Worm (Caenorhabditis elegans) whole organism, late embryonic: ENCODE data around the gene fbxb-104.

ENCODE experiments used
- C08G9.2 ChIP-seq: sonication (generic microtip); optimal IDR thresholded peaks from 2 replicates; lab custom pipeline; 2016; ENCODE audit warnings: mild to moderate bottlenecking, missing genetic modification characterization, moderate library complexity, missing compliant biosample characterization
- C38D4.7 ChIP-seq: fragments of 200-800 bp; sonication (Bioruptor generic); optimal IDR thresholded peaks from 2 replicates; lab custom pipeline; 2018; ENCODE audit warnings: mild to moderate bottlenecking, missing genetic modification characterization, moderate library complexity, missing compliant biosample characterization
- F13H6.1 ChIP-seq: sonication (generic microtip); optimal IDR thresholded peaks from 2 replicates; lab custom pipeline; 2016; ENCODE audit warnings: missing genetic modification characterization, missing compliant biosample characterization
- K02D7.2 ChIP-seq: sonication (generic microtip); optimal IDR thresholded peaks from 2 replicates; lab custom pipeline; 2017; ENCODE audit warnings: mild to moderate bottlenecking, missing genetic modification characterization, missing compliant biosample characterization
- T23F11.4 ChIP-seq: fragments of 200-800 bp; sonication (Bioruptor generic); optimal IDR thresholded peaks from 2 replicates; lab custom pipeline; 2018; ENCODE audit warnings: mild to moderate bottlenecking, missing genetic modification characterization, missing compliant biosample characterization
- Y22D7AL.16 ChIP-seq: sonication (generic microtip); optimal IDR thresholded peaks from 2 replicates; lab custom pipeline; 2016; ENCODE audit warnings: missing genetic modification characterization, missing compliant biosample characterization
- ama-1 ChIP-seq: fragments of 150-350 bp; optimal IDR thresholded peaks from 2 replicates; lab custom pipeline; 2014
- ceh-14 ChIP-seq: sonication (generic microtip); optimal IDR thresholded peaks from 2 replicates; lab custom pipeline; 2016; ENCODE audit warnings: missing genotype, missing genetic modification characterization, missing compliant biosample characterization
- ceh-18 ChIP-seq: sonication (generic microtip); optimal IDR thresholded peaks from 2 replicates; lab custom pipeline; 2016; ENCODE audit warnings: missing genetic modification characterization, missing compliant biosample characterization
- ceh-19 ChIP-seq: fragments of 200-800 bp; sonication (Bioruptor generic); optimal IDR thresholded peaks from 2 replicates; lab custom pipeline; 2018; ENCODE audit warnings: mild to moderate bottlenecking, missing genetic modification characterization, missing compliant biosample characterization
- ceh-22 ChIP-seq: sonication (generic microtip); optimal IDR thresholded peaks from 2 replicates; lab custom pipeline; 2017; ENCODE audit warnings: missing biosample characterization, missing genetic modification characterization
- ceh-24 ChIP-seq: sonication (generic microtip); optimal IDR thresholded peaks from 2 replicates; lab custom pipeline; 2016; ENCODE audit warnings: mild to moderate bottlenecking, missing genetic modification characterization, missing compliant biosample characterization
- ceh-30 ChIP-seq: fragments of 150-350 bp; optimal IDR thresholded peaks from 2 replicates; lab custom pipeline; 2014; ENCODE audit warnings: missing biosample characterization, missing genetic modification characterization
- ceh-31 ChIP-seq: sonication (generic microtip); optimal IDR thresholded peaks from 2 replicates; lab custom pipeline; 2016; ENCODE audit warnings: missing genetic modification characterization, missing compliant biosample characterization
- ceh-34 ChIP-seq: sonication (generic microtip); optimal IDR thresholded peaks from 2 replicates; lab custom pipeline; 2016; ENCODE audit warnings: mild to moderate bottlenecking, missing genetic modification characterization, missing compliant biosample characterization
- ceh-45 ChIP-seq: fragments of 200-800 bp; sonication (Bioruptor generic); IDR thresholded peaks from 2 replicates; pipeline ENCODE4 v1.3.6; 2022; ENCODE audit warnings: missing genetic modification reagents, missing genetic modification characterization, missing compliant biosample characterization
- ceh-48 ChIP-seq: sonication (generic microtip); optimal IDR thresholded peaks from 2 replicates; lab custom pipeline; 2016; ENCODE audit warnings: missing genetic modification characterization, inconsistent platforms, missing compliant biosample characterization
- ceh-6 ChIP-seq: fragments of 200-800 bp; sonication (Bioruptor generic); optimal IDR thresholded peaks from 2 replicates; lab custom pipeline; 2018; ENCODE audit warnings: mild to moderate bottlenecking, missing genetic modification characterization, missing compliant biosample characterization
- che-1 ChIP-seq: sonication (generic microtip); optimal IDR thresholded peaks from 2 replicates; lab custom pipeline; 2016; ENCODE audit warnings: mild to moderate bottlenecking, missing genetic modification characterization, missing compliant biosample characterization
- dmd-4 ChIP-seq: sonication (generic microtip); optimal IDR thresholded peaks from 2 replicates; lab custom pipeline; 2016; ENCODE audit warnings: borderline replicate concordance, missing genetic modification characterization, missing compliant biosample characterization
- dve-1 ChIP-seq: sonication (generic microtip); optimal IDR thresholded peaks from 2 replicates; lab custom pipeline; 2017; ENCODE audit warnings: antibody characterized with exemption, mild to moderate bottlenecking, missing genetic modification characterization, missing compliant biosample characterization
- elt-2 ChIP-seq: sonication (generic microtip); optimal IDR thresholded peaks from 2 replicates; lab custom pipeline; 2016; ENCODE audit warnings: missing genetic modification reagents, missing genetic modification characterization, missing compliant biosample characterization
- elt-4 ChIP-seq: sonication (generic microtip); optimal IDR thresholded peaks from 2 replicates; lab custom pipeline; 2016; ENCODE audit warnings: missing genetic modification characterization, missing compliant biosample characterization
- eyg-1 ChIP-seq: sonication (generic microtip); optimal IDR thresholded peaks from 2 replicates; lab custom pipeline; 2016; ENCODE audit warnings: missing genotype, missing genetic modification characterization, missing compliant biosample characterization
- fax-1 ChIP-seq: sonication (generic microtip); optimal IDR thresholded peaks from 2 replicates; lab custom pipeline; 2016; ENCODE audit warnings: missing genotype, missing genetic modification characterization, missing compliant biosample characterization
- fkh-10 ChIP-seq: fragments of 150-350 bp; optimal IDR thresholded peaks from 2 replicates; lab custom pipeline; 2014; ENCODE audit warnings: missing biosample characterization, missing genetic modification reagents, missing genetic modification characterization
- fkh-6 ChIP-seq: sonication (generic microtip); optimal IDR thresholded peaks from 2 replicates; lab custom pipeline; 2016; ENCODE audit warnings: missing genetic modification characterization, missing compliant biosample characterization
- gmeb-2 ChIP-seq: sonication (generic microtip); optimal IDR thresholded peaks from 2 replicates; lab custom pipeline; 2016; ENCODE audit warnings: missing genetic modification characterization, inconsistent platforms, missing compliant biosample characterization
- hlh-13 ChIP-seq: fragments of 200-800 bp; sonication (Bioruptor generic); optimal IDR thresholded peaks from 2 replicates; lab custom pipeline; 2018; ENCODE audit warnings: mild to moderate bottlenecking, missing genetic modification characterization, missing compliant biosample characterization
- hlh-15 ChIP-seq: sonication (generic microtip); optimal IDR thresholded peaks from 2 replicates; lab custom pipeline; 2016; ENCODE audit warnings: missing genetic modification characterization, missing compliant biosample characterization
- hlh-6 ChIP-seq: sonication (generic microtip); optimal IDR thresholded peaks from 2 replicates; lab custom pipeline; 2016; ENCODE audit warnings: missing genotype, missing genetic modification characterization, missing compliant biosample characterization
- lim-6 ChIP-seq: sonication (generic microtip); optimal IDR thresholded peaks from 2 replicates; lab custom pipeline; 2016; ENCODE audit warnings: missing genetic modification characterization, missing compliant biosample characterization
- lin-11 ChIP-seq: fragments of 200-800 bp; sonication (Bioruptor generic); optimal IDR thresholded peaks from 2 replicates; lab custom pipeline; 2018; ENCODE audit warnings: mild to moderate bottlenecking, missing genetic modification characterization, missing compliant biosample characterization
- madf-2 ChIP-seq: sonication (generic microtip); optimal IDR thresholded peaks from 2 replicates; lab custom pipeline; 2017; ENCODE audit warnings: missing genetic modification characterization, missing compliant biosample characterization
- nfya-1 ChIP-seq: sonication (generic microtip); optimal IDR thresholded peaks from 2 replicates; lab custom pipeline; 2017; ENCODE audit warnings: missing genetic modification characterization, mild to moderate bottlenecking, missing compliant biosample characterization, antibody characterized with exemption, moderate library complexity
- nhr-11 ChIP-seq: fragments of 150-350 bp; optimal IDR thresholded peaks from 2 replicates; lab custom pipeline; 2014; ENCODE audit warnings: missing biosample characterization, missing genetic modification characterization
- odd-2 ChIP-seq: sonication (generic microtip); optimal IDR thresholded peaks from 2 replicates; lab custom pipeline; 2017; ENCODE audit warnings: antibody characterized with exemption, mild to moderate bottlenecking, missing genetic modification characterization, missing compliant biosample characterization
- pag-3 ChIP-seq: sonication (generic microtip); optimal IDR thresholded peaks from 2 replicates; lab custom pipeline; 2016; ENCODE audit warnings: missing compliant biosample characterization, missing genetic modification characterization, borderline replicate concordance
- pat-9 ChIP-seq: fragments of 200-800 bp; sonication (Bioruptor generic); optimal IDR thresholded peaks from 2 replicates; lab custom pipeline; 2018; ENCODE audit warnings: mild to moderate bottlenecking, missing genetic modification characterization, moderate library complexity, missing compliant biosample characterization
- pax-1 ChIP-seq: fragments of 150-350 bp; optimal IDR thresholded peaks from 2 replicates; lab custom pipeline; 2014; ENCODE audit warnings: missing biosample characterization, missing genetic modification characterization
- pha-2 ChIP-seq: sonication (generic microtip); optimal IDR thresholded peaks from 2 replicates; lab custom pipeline; 2017; ENCODE audit warnings: mild to moderate bottlenecking, missing genetic modification characterization, missing compliant biosample characterization
- pha-4 ChIP-seq: fragments of 150-350 bp; optimal IDR thresholded peaks from 2 replicates; lab custom pipeline; 2018; ENCODE audit warnings: missing biosample characterization, missing genetic modification reagents, missing genetic modification characterization
- pqm-1 ChIP-seq: sonication (generic microtip); optimal IDR thresholded peaks from 2 replicates; lab custom pipeline; 2016; ENCODE audit warnings: missing genetic modification characterization, missing compliant biosample characterization
- pros-1 ChIP-seq: fragments of 150-350 bp; optimal IDR thresholded peaks from 2 replicates; lab custom pipeline; 2014; ENCODE audit warnings: missing biosample characterization, missing genetic modification reagents, missing genetic modification characterization
- ref-2 ChIP-seq: sonication (generic microtip); optimal IDR thresholded peaks from 2 replicates; lab custom pipeline; 2016; ENCODE audit warnings: missing genetic modification characterization, missing compliant biosample characterization
- sdc-2 ChIP-seq: sonication (generic microtip); optimal IDR thresholded peaks from 2 replicates; lab custom pipeline; 2016; ENCODE audit warnings: missing genotype, missing genetic modification characterization, missing compliant biosample characterization
- sox-2 ChIP-seq: fragments of 200-800 bp; sonication (Bioruptor generic); IDR thresholded peaks from 2 replicates; pipeline ENCODE4 v1.3.6; 2022; ENCODE audit warnings: missing genetic modification reagents, missing genetic modification characterization, missing compliant biosample characterization
- sox-4 ChIP-seq: sonication (generic microtip); optimal IDR thresholded peaks from 2 replicates; lab custom pipeline; 2017; ENCODE audit warnings: mild to moderate bottlenecking, missing genetic modification characterization, inconsistent platforms, missing compliant biosample characterization
- tbx-2 ChIP-seq: sonication (generic microtip); optimal IDR thresholded peaks from 2 replicates; lab custom pipeline; 2016; ENCODE audit warnings: missing genetic modification characterization, missing compliant biosample characterization
- tbx-7 ChIP-seq: sonication (generic microtip); optimal IDR thresholded peaks from 2 replicates; lab custom pipeline; 2016; ENCODE audit warnings: missing genotype, missing genetic modification characterization, missing compliant biosample characterization
- ttx-3 ChIP-seq: sonication (generic microtip); optimal IDR thresholded peaks from 2 replicates; lab custom pipeline; 2016; ENCODE audit warnings: missing genetic modification reagents, missing genetic modification characterization, missing compliant biosample characterization
- unc-3 ChIP-seq, 2 experiments: fragments of 200-800 bp in 1 of 2; sonication (Bioruptor generic) in 1 of 2; sonication (generic microtip) in 1 of 2; conservative IDR thresholded peaks in 1 of 2; optimal IDR thresholded peaks in 1 of 2; 2 replicates each; pipeline versions ENCODE4 v1.3.6 to Lab custom; 2016 to 2022; ENCODE audit warnings: missing compliant biosample characterization in 2 of 2, missing genetic modification characterization in 2 of 2, missing genetic modification reagents in 1 of 2

Gene fbxb-104

ce11 chrII:3502520-3503323, 25.7 kb upstream of the fbxb-104 start, which contains the start of the genes col-71 and Y49F6B.2:
col-71 (minus strand) TSS chrII:3502570.
Y49F6B.2 (plus strand) TSS chrII:3502968.
- TF ChIP-seq pros-1 (tag; lab: Kevin White, UChicago) (no peak), lin-11 (tag; lab: Kevin White, UChicago) (no peak), ceh-31 (tag; lab: Kevin White, UChicago) (peak; percentile 96), ceh-34 (tag; lab: Kevin White, UChicago) (peak; percentile 24), lim-6 (tag; lab: Kevin White, UChicago) (peak; percentile 63), unc-3 (GFP tag; conservative IDR thresholded peaks at IDR 0.05; lab: Robert Waterston, UW) (no peak), unc-3 (tag; optimal IDR thresholded peaks at IDR 0.05; lab: Kevin White, UChicago) (peak; percentile 31), ceh-22 (tag; lab: Kevin White, UChicago) (no peak), ama-1 (lab: Kevin White, UChicago) (no peak), madf-2 (tag; lab: Kevin White, UChicago) (no peak), C08G9.2 (tag; lab: Kevin White, UChicago) (peak; percentile 90), hlh-13 (no peak), ceh-19 (GFP tag; lab: Kevin White, UChicago) (no peak), pqm-1 (no peak), sox-2 (GFP tag; lab: Robert Waterston, UW) (no peak), tbx-2 (peak; percentile 83), ceh-24 (tag; lab: Kevin White, UChicago) (no peak), nfya-1 (peak; percentile 32), T23F11.4 (GFP tag; lab: Kevin White, UChicago) (no peak), hlh-6 (tag; lab: Kevin White, UChicago) (no peak), gmeb-2 (peak; percentile 30), pag-3 (no peak), Y22D7AL.16 (tag; lab: Kevin White, UChicago) (no peak), elt-2 (peak; percentile 67), ceh-30 (tag; lab: Kevin White, UChicago) (peak; percentile 53), fkh-10 (no peak), fax-1 (tag; lab: Kevin White, UChicago) (peak; percentile 70), sox-4 (tag; lab: Kevin White, UChicago) (no peak), odd-2 (no peak), dmd-4 (tag; lab: Kevin White, UChicago) (no peak), ceh-18 (tag; lab: Kevin White, UChicago) (peak; percentile 55), ceh-6 (no peak), sdc-2 (tag; lab: Kevin White, UChicago) (no peak), hlh-15 (tag; lab: Kevin White, UChicago) (peak; percentile 1), ceh-45 (GFP tag; lab: Robert Waterston, UW) (no peak), dve-1 (no peak), ttx-3 (tag; lab: Kevin White, UChicago) (peak; percentile 49), ref-2 (tag; lab: Kevin White, UChicago) (peak; percentile 76), F13H6.1 (tag; lab: Kevin White, UChicago) (peak; percentile 51), eyg-1 (tag; lab: Kevin White, UChicago) (no peak), elt-4 (no peak), C38D4.7 (GFP tag; lab: Kevin White, UChicago) (no peak), pat-9 (no peak), pha-2 (no peak), pax-1 (tag; lab: Kevin White, UChicago) (peak; percentile 44), pha-4 (tag; lab: Kevin White, UChicago) (no peak), tbx-7 (peak; percentile 84), K02D7.2 (tag; lab: Kevin White, UChicago) (no peak), ceh-48 (no peak), fkh-6 (no peak), ceh-14 (tag; lab: Kevin White, UChicago) (peak; percentile 89), nhr-11 (tag; lab: Kevin White, UChicago) (no peak), che-1 (tag; lab: Kevin White, UChicago) (peak; percentile 22)
